Worm (Caenorhabditis elegans) whole organism, L4/young adult: ENCODE data around the gene ZK1098.3.

Experiments used
- W03F9.2 ChIP-seq: fragments of 150-350 bp; optimal IDR thresholded peaks from 2 replicates; lab custom pipeline; 2014; ENCODE audit warnings: missing biosample characterization, missing genetic modification characterization
- dao-5 ChIP-seq: sonication (generic microtip); optimal IDR thresholded peaks from 2 replicates; lab custom pipeline; 2016; ENCODE audit warnings: missing genotype, missing genetic modification characterization, moderate library complexity, missing compliant biosample characterization
- him-1 ChIP-seq: sonication (generic microtip); optimal IDR thresholded peaks from 2 replicates; lab custom pipeline; 2016; ENCODE audit warnings: missing genotype, missing genetic modification reagents, missing genetic modification characterization, missing compliant biosample characterization

ce11 chrIII:9487454-9487853 is 51.1 kb downstream of the ZK1098.3 start:
- TF ChIP-seq him-1 (tag; lab: Kevin White, UChicago) (no peak), W03F9.2 (tag; lab: Kevin White, UChicago) (no peak), dao-5 (no peak)
